Fruit fly (Drosophila melanogaster) whole organism, prepupa: ENCODE measurements around the gene awd.

Experiments used
- Blimp-1 ChIP-seq: fragments of 200-800 bp; sonication (Bioruptor generic); optimal IDR thresholded peaks from 3 replicates; lab custom pipeline; 2017; ENCODE audit warnings: missing biosample characterization, missing genetic modification characterization, mild to moderate bottlenecking, moderate library complexity, missing genetic modification reagents
- CG10631 ChIP-seq: fragments of 200-800 bp; sonication (Bioruptor generic); optimal IDR thresholded peaks from 2 replicates; lab custom pipeline; 2016; ENCODE audit warnings: missing biosample characterization, missing genetic modification characterization
- CG10669 ChIP-seq: fragments of 200-800 bp; sonication (Bioruptor generic); optimal IDR thresholded peaks from 3 replicates; lab custom pipeline; 2018; ENCODE audit warnings: missing biosample characterization, mild to moderate bottlenecking, missing genetic modification characterization, moderate library complexity
- CG11294 ChIP-seq: fragments of 200-800 bp; sonication (Bioruptor generic); IDR thresholded peaks from 2 replicates; pipeline ENCODE4 v1.3.6; 2022; ENCODE audit warnings: missing biosample characterization, missing genetic modification characterization
- CG11762 ChIP-seq: fragments of 200-800 bp; sonication (Bioruptor generic); optimal IDR thresholded peaks from 3 replicates; lab custom pipeline; 2016; ENCODE audit warnings: missing biosample characterization, missing genetic modification characterization; ENCODE audit not compliant: insufficient read depth
- CG11902 ChIP-seq: fragments of 200-800 bp; sonication (Bioruptor generic); optimal IDR thresholded peaks from 3 replicates; lab custom pipeline; 2016; ENCODE audit warnings: missing biosample characterization, missing genetic modification characterization
- CG15336 ChIP-seq: fragments of 200-800 bp; sonication (Bioruptor generic); IDR thresholded peaks from 2 replicates; pipeline ENCODE4 v1.3.6; 2022; ENCODE audit warnings: missing biosample characterization, missing genetic modification characterization
- CG1621 ChIP-seq: fragments of 200-800 bp; sonication (Bioruptor generic); optimal IDR thresholded peaks from 3 replicates; lab custom pipeline; 2018; ENCODE audit warnings: missing biosample characterization, mild to moderate bottlenecking, missing genetic modification characterization
- CG3032 ChIP-seq: fragments of 200-800 bp; optimal IDR thresholded peaks from 2 replicates; lab custom pipeline; 2019; ENCODE audit warnings: missing biosample characterization, mild to moderate bottlenecking, missing genetic modification characterization, moderate library complexity
- CG31627 ChIP-seq: fragments of 200-800 bp; sonication (Bioruptor generic); optimal IDR thresholded peaks from 3 replicates; lab custom pipeline; 2016; ENCODE audit warnings: missing biosample characterization, missing genetic modification characterization
- CG32006 ChIP-seq: fragments of 200-800 bp; sonication (Bioruptor generic); optimal IDR thresholded peaks from 3 replicates; lab custom pipeline; 2017; ENCODE audit warnings: missing biosample characterization, mild to moderate bottlenecking, missing genetic modification characterization
- CG34406 ChIP-seq: fragments of 200-800 bp; sonication (Bioruptor generic); optimal IDR thresholded peaks from 3 replicates; lab custom pipeline; 2016; ENCODE audit warnings: missing biosample characterization, missing genetic modification characterization
- CG3919 ChIP-seq: fragments of 200-800 bp; sonication (Bioruptor generic); optimal IDR thresholded peaks from 3 replicates; lab custom pipeline; 2016; ENCODE audit warnings: missing biosample characterization, missing genetic modification characterization
- CG4318 ChIP-seq: fragments of 200-800 bp; sonication (Bioruptor generic); optimal IDR thresholded peaks from 3 replicates; lab custom pipeline; 2017; ENCODE audit warnings: missing biosample characterization, mild to moderate bottlenecking, missing genetic modification characterization
- CG6163 ChIP-seq: fragments of 200-800 bp; sonication (Bioruptor generic); IDR thresholded peaks from 3 replicates; pipeline ENCODE4 v1.3.6; 2022; ENCODE audit warnings: missing biosample characterization, missing genetic modification characterization
- CG6276 ChIP-seq: fragments of 200-800 bp; sonication (Bioruptor generic); optimal IDR thresholded peaks from 2 replicates; lab custom pipeline; 2017; ENCODE audit warnings: missing biosample characterization, mild to moderate bottlenecking, missing genetic modification characterization
- CG6792 ChIP-seq: fragments of 200-800 bp; sonication (Bioruptor generic); optimal IDR thresholded peaks from 3 replicates; lab custom pipeline; 2016; ENCODE audit warnings: missing biosample characterization, missing genetic modification characterization
- CG6808 ChIP-seq: fragments of 200-800 bp; sonication (Bioruptor generic); optimal IDR thresholded peaks from 3 replicates; lab custom pipeline; 2017; ENCODE audit warnings: missing biosample characterization, missing genetic modification characterization, mild to moderate bottlenecking, moderate library complexity, missing genetic modification reagents
- CG6854 ChIP-seq: fragments of 200-800 bp; sonication (Bioruptor generic); optimal IDR thresholded peaks from 2 replicates; lab custom pipeline; 2017; ENCODE audit warnings: missing biosample characterization, mild to moderate bottlenecking, missing genetic modification characterization
- CG8119 ChIP-seq: fragments of 200-800 bp; sonication (Bioruptor generic); IDR thresholded peaks from 3 replicates; pipeline ENCODE4 v1.3.6; 2022; ENCODE audit warnings: missing biosample characterization, missing genetic modification characterization
- CG8319 ChIP-seq: fragments of 200-800 bp; sonication (Bioruptor generic); optimal IDR thresholded peaks from 3 replicates; lab custom pipeline; 2016; ENCODE audit warnings: missing biosample characterization, missing genetic modification characterization
- CG8632 ChIP-seq: fragments of 200-800 bp; sonication (Bioruptor generic); optimal IDR thresholded peaks from 3 replicates; lab custom pipeline; 2016; ENCODE audit warnings: missing biosample characterization, missing genetic modification characterization
- CG9139 ChIP-seq: fragments of 200-800 bp; sonication (Bioruptor generic); optimal IDR thresholded peaks from 3 replicates; lab custom pipeline; 2017; ENCODE audit warnings: missing biosample characterization, mild to moderate bottlenecking, missing genetic modification characterization
- Eip75B ChIP-seq: fragments of 200-800 bp; sonication (Bioruptor generic); optimal IDR thresholded peaks from 3 replicates; lab custom pipeline; 2016; ENCODE audit warnings: missing biosample characterization, missing genetic modification characterization
- Eip78C ChIP-seq: fragments of 200-800 bp; sonication (Bioruptor generic); peaks from one replicate; lab custom pipeline; 2016; ENCODE audit warnings: missing biosample characterization, missing genetic modification characterization
- Eip93F ChIP-seq: fragments of 200-800 bp; sonication (Bioruptor generic); optimal IDR thresholded peaks from 2 replicates; lab custom pipeline; 2016; ENCODE audit warnings: missing biosample characterization, mild to moderate bottlenecking, missing genetic modification characterization
- Ets21C ChIP-seq: fragments of 200-800 bp; sonication (Bioruptor generic); optimal IDR thresholded peaks from 3 replicates; lab custom pipeline; 2016; ENCODE audit warnings: missing biosample characterization, missing genetic modification characterization
- Gug ChIP-seq: fragments of 200-800 bp; sonication (Bioruptor generic); IDR thresholded peaks from 2 replicates; pipeline ENCODE4 v1.3.6; 2022; ENCODE audit warnings: missing biosample characterization, missing genetic modification characterization
- Hr38 ChIP-seq: sonication (Bioruptor generic); optimal IDR thresholded peaks from 2 replicates; lab custom pipeline; 2016; ENCODE audit warnings: missing biosample characterization, missing genetic modification characterization
- Hr39 ChIP-seq: fragments of 200-800 bp; sonication (Bioruptor generic); optimal IDR thresholded peaks from 2 replicates; lab custom pipeline; 2016; ENCODE audit warnings: missing biosample characterization, missing genetic modification characterization
- Lpt ChIP-seq: fragments of 200-800 bp; sonication (Bioruptor generic); optimal IDR thresholded peaks from 3 replicates; lab custom pipeline; 2016; ENCODE audit warnings: missing biosample characterization, missing genetic modification characterization
- Met ChIP-seq: fragments of 200-800 bp; sonication (Bioruptor generic); optimal IDR thresholded peaks from 3 replicates; lab custom pipeline; 2016; ENCODE audit warnings: missing biosample characterization, missing genetic modification characterization
- OdsH ChIP-seq: fragments of 200-800 bp; sonication (Bioruptor generic); optimal IDR thresholded peaks from 3 replicates; lab custom pipeline; 2016; ENCODE audit warnings: missing biosample characterization, missing genetic modification characterization
- Smox ChIP-seq: fragments of 200-800 bp; sonication (Bioruptor generic); optimal IDR thresholded peaks from 3 replicates; lab custom pipeline; 2016; ENCODE audit warnings: missing biosample characterization, missing genetic modification characterization
- Sox15 ChIP-seq: fragments of 200-800 bp; sonication (Bioruptor generic); optimal IDR thresholded peaks from 3 replicates; lab custom pipeline; 2016; ENCODE audit warnings: missing biosample characterization, missing genetic modification characterization
- achi ChIP-seq: fragments of 200-800 bp; sonication (Bioruptor generic); optimal IDR thresholded peaks from 3 replicates; lab custom pipeline; 2016; ENCODE audit warnings: missing biosample characterization, missing genetic modification characterization
- acj6 ChIP-seq: fragments of 200-800 bp; sonication (Bioruptor generic); optimal IDR thresholded peaks from 3 replicates; lab custom pipeline; 2016; ENCODE audit warnings: missing biosample characterization, missing genetic modification characterization
- cyc ChIP-seq: fragments of 200-800 bp; sonication (Bioruptor generic); optimal IDR thresholded peaks from 3 replicates; lab custom pipeline; 2016; ENCODE audit warnings: missing biosample characterization, missing genetic modification characterization
- dac ChIP-seq: fragments of 200-800 bp; sonication (Bioruptor generic); optimal IDR thresholded peaks from 2 replicates; lab custom pipeline; 2017; ENCODE audit warnings: missing biosample characterization, mild to moderate bottlenecking, missing genetic modification characterization
- dsx ChIP-seq: fragments of 200-800 bp; optimal IDR thresholded peaks from 3 replicates; lab custom pipeline; 2019; ENCODE audit warnings: missing biosample characterization, mild to moderate bottlenecking, missing genetic modification characterization, moderate library complexity; ENCODE audit not compliant: poor library complexity, severe bottlenecking
- esn ChIP-seq: fragments of 200-800 bp; sonication (Bioruptor generic); optimal IDR thresholded peaks from 2 replicates; lab custom pipeline; 2016; ENCODE audit warnings: missing biosample characterization, mild to moderate bottlenecking, missing genetic modification characterization, moderate library complexity
- fd59A ChIP-seq: fragments of 200-800 bp; sonication (Bioruptor generic); optimal IDR thresholded peaks from 2 replicates; lab custom pipeline; 2017; ENCODE audit warnings: missing biosample characterization, mild to moderate bottlenecking, missing genetic modification characterization, missing genetic modification reagents
- fkh ChIP-seq: fragments of 200-800 bp; sonication (Bioruptor generic); optimal IDR thresholded peaks from 3 replicates; lab custom pipeline; 2017; ENCODE audit warnings: missing biosample characterization, mild to moderate bottlenecking, missing genetic modification characterization, moderate library complexity
- lz ChIP-seq: fragments of 200-800 bp; sonication (Bioruptor generic); optimal IDR thresholded peaks from 3 replicates; lab custom pipeline; 2016; ENCODE audit warnings: missing biosample characterization, missing genetic modification characterization
- pdm3 ChIP-seq: fragments of 200-800 bp; sonication (Bioruptor generic); optimal IDR thresholded peaks from 3 replicates; lab custom pipeline; 2016; ENCODE audit warnings: missing biosample characterization, missing genetic modification characterization
- salr ChIP-seq, 2 experiments: fragments of 200-800 bp; sonication (Bioruptor generic); optimal IDR thresholded peaks; 3 replicates each; lab custom pipeline; 2016 to 2018; ENCODE audit warnings: missing biosample characterization in 2 of 2, missing genetic modification characterization in 2 of 2, mild to moderate bottlenecking in 1 of 2
- spab ChIP-seq: fragments of 200-800 bp; sonication (Bioruptor generic); optimal IDR thresholded peaks from 2 replicates; lab custom pipeline; 2017; ENCODE audit warnings: missing biosample characterization, mild to moderate bottlenecking, missing genetic modification characterization, missing genetic modification reagents
- ss ChIP-seq, 2 experiments: fragments of 200-800 bp; sonication (Bioruptor generic); optimal IDR thresholded peaks; 2 replicates in 1 of 2; 3 replicates in 1 of 2; lab custom pipeline; 2017 to 2018; ENCODE audit warnings: mild to moderate bottlenecking in 2 of 2, missing biosample characterization in 2 of 2, missing genetic modification characterization in 2 of 2, moderate library complexity in 1 of 2
- svp ChIP-seq: fragments of 200-800 bp; sonication (Bioruptor generic); peaks from one replicate; lab custom pipeline; 2016; ENCODE audit warnings: missing biosample characterization, missing genetic modification characterization
- topi ChIP-seq: fragments of 200-800 bp; sonication (Bioruptor generic); optimal IDR thresholded peaks from 3 replicates; lab custom pipeline; 2016; ENCODE audit warnings: missing biosample characterization, missing genetic modification characterization
- vri ChIP-seq: fragments of 200-800 bp; sonication (Bioruptor generic); optimal IDR thresholded peaks from 3 replicates; lab custom pipeline; 2016; ENCODE audit warnings: missing biosample characterization, mild to moderate bottlenecking, missing genetic modification characterization

awd gene

DNA sequence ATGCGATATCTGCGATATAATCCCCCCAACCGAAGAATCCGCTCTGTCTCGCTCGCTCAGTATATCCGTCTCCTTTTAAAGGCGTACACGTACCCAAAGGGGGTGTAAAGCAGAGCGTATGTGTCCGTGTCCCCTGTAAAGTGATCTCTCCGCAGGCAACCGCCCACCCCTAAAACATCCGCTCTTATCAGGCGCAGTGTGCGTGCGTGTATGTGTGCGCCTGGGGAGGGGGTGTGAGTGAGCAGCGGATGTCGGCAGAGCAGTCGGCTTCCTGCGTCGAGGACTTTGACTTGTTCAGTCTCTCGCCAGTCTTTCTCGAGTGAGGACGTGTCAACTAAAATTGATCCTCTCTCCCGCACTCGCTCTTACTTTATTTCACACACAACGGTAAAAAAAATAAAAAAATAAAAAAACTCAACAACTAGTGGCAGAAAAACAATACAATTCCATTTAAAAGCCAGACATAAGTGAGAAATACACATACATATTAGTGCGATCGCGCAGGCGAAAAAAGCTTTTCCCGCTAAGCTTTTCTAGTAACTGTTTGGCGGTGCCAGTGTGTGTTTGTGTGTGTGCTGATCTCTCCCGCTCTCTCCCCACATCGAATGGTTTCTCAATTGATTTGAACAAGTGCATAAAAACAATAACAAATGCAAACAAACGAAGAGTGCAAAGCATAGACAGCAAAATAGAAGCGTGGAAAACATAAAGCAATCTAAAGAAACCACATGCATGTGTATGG lies 20.2 kb downstream of the awd start:
- TF ChIP-seq CG10631 (GFP tag; lab: Kevin White, UChicago) (no peak), CG34406 (GFP tag; lab: Kevin White, UChicago) (no peak), CG11762 (GFP tag; lab: Kevin White, UChicago) (no peak), Eip75B (GFP tag; lab: Kevin White, UChicago) (peak; percentile 9), CG6808 (GFP tag; lab: Kevin White, UChicago) (peak; percentile 79), CG31627 (GFP tag; lab: Kevin White, UChicago) (no peak), spab (GFP tag; lab: Kevin White, UChicago) (peak; percentile 46), CG6854 (GFP tag; lab: Kevin White, UChicago) (peak; percentile 91), Sox15 (GFP tag; lab: Kevin White, UChicago) (no peak), CG8119 (GFP tag; lab: Robert Waterston, UW) (peak; percentile 45; the same call in 1 of the 3 replicates), Eip93F (GFP tag; lab: Kevin White, UChicago) (no peak), topi (no peak), CG9139 (GFP tag; lab: Kevin White, UChicago) (peak; percentile 87), lz (peak; percentile 10), Smox (GFP tag; lab: Kevin White, UChicago) (no peak), salr (GFP tag; optimal IDR thresholded peaks at IDR 0.05; lab: Kevin White, UChicago) (peak in 1 of 2 experiments; percentile 40), Hr38 (GFP tag; lab: Kevin White, UChicago) (no peak), Lpt (GFP tag; lab: Kevin White, UChicago) (no peak), pdm3 (GFP tag; lab: Kevin White, UChicago) (no peak), acj6 (GFP tag; lab: Kevin White, UChicago) (no peak), CG3032 (peak; percentile 8), cyc (GFP tag; lab: Kevin White, UChicago) (no peak), achi (GFP tag; lab: Kevin White, UChicago) (no peak), CG11294 (GFP tag; lab: Robert Waterston, UW) (no peak), CG32006 (GFP tag; lab: Kevin White, UChicago) (no peak), CG6276 (GFP tag; lab: Kevin White, UChicago) (no peak), fkh (GFP tag; lab: Kevin White, UChicago) (peak; percentile 56), CG8319 (no peak), Gug (GFP tag; lab: Robert Waterston, UW) (no peak), Blimp-1 (peak; percentile 29), CG4318 (GFP tag; lab: Kevin White, UChicago) (no peak), OdsH (GFP tag; lab: Kevin White, UChicago) (no peak), vri (peak; percentile 11), CG8632 (GFP tag; lab: Kevin White, UChicago) (no peak), CG3919 (GFP tag; lab: Kevin White, UChicago) (no peak), svp (GFP tag; lab: Kevin White, UChicago) (peak; percentile 79), CG1621 (tag; lab: Kevin White, UChicago) (peak; percentile 84), dac (GFP tag; lab: Kevin White, UChicago) (no peak), esn (GFP tag; lab: Kevin White, UChicago) (peak; percentile 1), CG6792 (GFP tag; lab: Kevin White, UChicago) (peak; percentile 16), fd59A (GFP tag; lab: Kevin White, UChicago) (peak; percentile 2), ss (GFP tag; optimal IDR thresholded peaks at IDR 0.05; lab: Kevin White, UChicago) (peak; percentile 85 to 89), dsx (peak; percentile 37), Ets21C (GFP tag; lab: Kevin White, UChicago) (no peak), Eip78C (GFP tag; lab: Kevin White, UChicago) (peak; percentile 44), CG6163 (GFP tag; lab: Robert Waterston, UW) (peak; percentile 68; the same call in 2 of the 3 replicates), Met (GFP tag; lab: Kevin White, UChicago) (no peak), CG11902 (no peak), CG15336 (GFP tag; lab: Robert Waterston, UW) (peak; percentile 41; the same call in 1 of the 2 replicates), Hr39 (GFP tag; lab: Kevin White, UChicago) (no peak), CG10669 (peak; percentile 24)
